Worm (Caenorhabditis elegans): ENCODE results near the gene twk-48.

ce11 chrIII:9848083-9848482 is 12.4 kb upstream of the twk-48 start, which contains the start of gene mrpl-36:
- TF ChIP-seq nfya-1 (tag; optimal IDR thresholded peaks at IDR 0.05; ENCODE audit: borderline replicate concordance, insufficient read depth) (no peak), snpc-4 (GFP tag; optimal IDR thresholded peaks at IDR 0.05) (no peak), snpc-4 (tag; optimal IDR thresholded peaks at IDR 0.05) (no peak), ama-1 (optimal IDR thresholded peaks at IDR 0.05) (no peak), ama-1 (GFP tag; optimal IDR thresholded peaks at IDR 0.05) (no peak), B0035.1 (tag; optimal IDR thresholded peaks at IDR 0.05) (no peak), K12H6.12 (tag; optimal IDR thresholded peaks at IDR 0.05) (no peak), lin-26 (GFP tag; IDR thresholded peaks at IDR 0.05) (no peak)
